Fruit fly (Drosophila melanogaster) whole organism, embryonic: ENCODE measurements around the gene GCS2alpha.

Experiments used
- BtbVII ChIP-seq: fragments of 200-800 bp; sonication (Bioruptor generic); optimal IDR thresholded peaks from 3 replicates; lab custom pipeline; 2017; ENCODE audit warnings: missing biosample characterization, mild to moderate bottlenecking, missing genetic modification characterization
- CG10209 ChIP-seq: fragments of 200-800 bp; sonication (Bioruptor generic); optimal IDR thresholded peaks from 3 replicates; lab custom pipeline; 2017; ENCODE audit warnings: missing biosample characterization, mild to moderate bottlenecking, missing genetic modification characterization, missing genetic modification reagents
- CG10431 ChIP-seq: fragments of 200-800 bp; sonication (Bioruptor generic); optimal IDR thresholded peaks from 3 replicates; lab custom pipeline; 2018; ENCODE audit warnings: missing biosample characterization, mild to moderate bottlenecking, missing genetic modification characterization
- CG10462 ChIP-seq: fragments of 200-800 bp; sonication (Bioruptor generic); optimal IDR thresholded peaks from 2 replicates; lab custom pipeline; 2016; ENCODE audit warnings: missing biosample characterization, missing genetic modification characterization
- CG11093 ChIP-seq: fragments of 200-800 bp; sonication (Bioruptor generic); IDR thresholded peaks from 3 replicates; pipeline ENCODE4 v1.3.6; 2022; ENCODE audit warnings: missing biosample characterization, missing genetic modification characterization
- CG1233 ChIP-seq: fragments of 200-800 bp; sonication (Bioruptor generic); optimal IDR thresholded peaks from 4 replicates; lab custom pipeline; 2018; ENCODE audit warnings: missing biosample characterization, mild to moderate bottlenecking, missing genetic modification characterization
- CG15696 ChIP-seq: fragments of 200-800 bp; sonication (Bioruptor generic); optimal IDR thresholded peaks from 2 replicates; lab custom pipeline; 2019; ENCODE audit warnings: missing biosample characterization, mild to moderate bottlenecking, missing genetic modification characterization, moderate library complexity
- CG1602 ChIP-seq: fragments of 200-800 bp; sonication (Bioruptor generic); optimal IDR thresholded peaks from 3 replicates; lab custom pipeline; 2016; ENCODE audit warnings: missing biosample characterization, missing genetic modification characterization
- CG1647 ChIP-seq: fragments of 200-800 bp; sonication (Bioruptor generic); optimal IDR thresholded peaks from 3 replicates; lab custom pipeline; 2016; ENCODE audit warnings: missing biosample characterization, missing genetic modification characterization
- CG17612 ChIP-seq: fragments of 200-800 bp; sonication (Bioruptor generic); IDR thresholded peaks from 2 replicates; pipeline ENCODE4 v1.3.6; 2022; ENCODE audit warnings: missing biosample characterization, missing genetic modification characterization
- CG17829 ChIP-seq: fragments of 200-800 bp; optimal IDR thresholded peaks from 2 replicates; lab custom pipeline; 2019; ENCODE audit warnings: missing biosample characterization, mild to moderate bottlenecking, missing genetic modification characterization, moderate library complexity
- CG18619 ChIP-seq: fragments of 200-800 bp; sonication (Bioruptor generic); optimal IDR thresholded peaks from 3 replicates; lab custom pipeline; 2017; ENCODE audit warnings: missing biosample characterization, mild to moderate bottlenecking, missing genetic modification characterization
- CG2202 ChIP-seq: fragments of 200-800 bp; sonication (Bioruptor generic); optimal IDR thresholded peaks from 2 replicates; lab custom pipeline; 2018; ENCODE audit warnings: missing biosample characterization, mild to moderate bottlenecking, missing genetic modification characterization
- CG34376 ChIP-seq: fragments of 200-800 bp; sonication (Bioruptor generic); optimal IDR thresholded peaks from 2 replicates; lab custom pipeline; 2018; ENCODE audit warnings: missing biosample characterization, mild to moderate bottlenecking, missing genetic modification characterization
- CG4404 ChIP-seq: fragments of 200-800 bp; sonication (Bioruptor generic); IDR thresholded peaks from 2 replicates; pipeline ENCODE4 v1.3.6; 2022; ENCODE audit warnings: missing biosample characterization, missing genetic modification characterization
- CG6689 ChIP-seq: fragments of 200-800 bp; sonication (Bioruptor generic); IDR thresholded peaks from 2 replicates; pipeline ENCODE4 v1.3.6; 2022; ENCODE audit warnings: missing biosample characterization, missing genetic modification characterization
- CG7963 ChIP-seq: fragments of 200-800 bp; sonication (Bioruptor generic); IDR thresholded peaks from 3 replicates; pipeline ENCODE4 v1.3.6; 2022; ENCODE audit warnings: missing biosample characterization, missing genetic modification characterization; ENCODE audit not compliant: partially characterized antibody
- CG8765 ChIP-seq: fragments of 200-800 bp; sonication (Bioruptor generic); IDR thresholded peaks from 2 replicates; pipeline ENCODE4 v1.3.6; 2022; ENCODE audit warnings: missing biosample characterization, missing genetic modification characterization
- CG9932 ChIP-seq: fragments of 200-800 bp; sonication (Bioruptor generic); IDR thresholded peaks from 2 replicates; pipeline ENCODE4 v1.3.6; 2022; ENCODE audit warnings: missing biosample characterization, missing genetic modification characterization
- Chrac-16 ChIP-seq: fragments of 200-800 bp; sonication (Bioruptor generic); optimal IDR thresholded peaks from 3 replicates; lab custom pipeline; 2016; ENCODE audit warnings: missing biosample characterization, missing genetic modification characterization
- E2f2 ChIP-seq: fragments of 200-800 bp; sonication (Bioruptor generic); IDR thresholded peaks from 2 replicates; pipeline ENCODE4 v1.3.6; 2022; ENCODE audit warnings: missing biosample characterization, missing genetic modification characterization
- Elba2 ChIP-seq: fragments of 200-800 bp; sonication (Bioruptor generic); optimal IDR thresholded peaks from 3 replicates; lab custom pipeline; 2016; ENCODE audit warnings: missing biosample characterization, missing genetic modification characterization
- Ets65A ChIP-seq: fragments of 200-800 bp; sonication (Bioruptor generic); peaks from one replicate; lab custom pipeline; 2016; ENCODE audit warnings: missing biosample characterization, missing genetic modification characterization
- HHEX ChIP-seq: fragments of 200-800 bp; sonication (Bioruptor generic); optimal IDR thresholded peaks from 3 replicates; lab custom pipeline; 2017; ENCODE audit warnings: missing biosample characterization, mild to moderate bottlenecking, missing genetic modification characterization, missing genetic modification reagents
- Hr39 ChIP-seq: fragments of >200 bp; optimal IDR thresholded peaks from 2 replicates; lab custom pipeline; 2017
- Lpt ChIP-seq: fragments of >200 bp; optimal IDR thresholded peaks from 2 replicates; lab custom pipeline; 2018; ENCODE audit warnings: missing biosample characterization, missing genetic modification characterization
- NFAT ChIP-seq: fragments of 200-800 bp; sonication (Bioruptor generic); IDR thresholded peaks from 2 replicates; pipeline ENCODE4 v1.3.6; 2022; ENCODE audit warnings: missing biosample characterization, missing genetic modification characterization
- Ptx1 ChIP-seq: fragments of 200-800 bp; sonication (Bioruptor generic); IDR thresholded peaks from 2 replicates; pipeline ENCODE4 v1.3.6; 2022; ENCODE audit warnings: missing biosample characterization, missing genetic modification characterization
- Side ChIP-seq: fragments of 200-800 bp; sonication (Bioruptor generic); optimal IDR thresholded peaks from 2 replicates; lab custom pipeline; 2016; ENCODE audit warnings: missing biosample characterization, missing genetic modification characterization
- Six4 ChIP-seq: fragments of 200-800 bp; sonication (Bioruptor generic); optimal IDR thresholded peaks from 2 replicates; lab custom pipeline; 2016; ENCODE audit warnings: missing biosample characterization, missing genetic modification characterization
- Taf1 ChIP-seq: fragments of 200-800 bp; sonication (Bioruptor generic); IDR thresholded peaks from 2 replicates; pipeline ENCODE4 v1.3.6; 2022; ENCODE audit warnings: missing biosample characterization, missing genetic modification characterization
- amos ChIP-seq: fragments of 200-800 bp; sonication (Bioruptor generic); IDR thresholded peaks from 2 replicates; pipeline ENCODE4 v1.3.6; 2022; ENCODE audit warnings: missing biosample characterization, missing genetic modification characterization; ENCODE audit not compliant: partially characterized antibody
- az2 ChIP-seq: fragments of 200-800 bp; sonication (Bioruptor generic); optimal IDR thresholded peaks from 3 replicates; lab custom pipeline; 2016; ENCODE audit warnings: missing biosample characterization, missing genetic modification characterization
- croc ChIP-seq: fragments of 200-800 bp; sonication (Bioruptor generic); conservative IDR thresholded peaks from 3 replicates; pipeline ENCODE4 v1.3.6; 2022; ENCODE audit warnings: missing biosample characterization, missing genetic modification characterization
- crp ChIP-seq, 2 experiments: fragments of 200-800 bp; sonication (Bioruptor generic); optimal IDR thresholded peaks; 2 replicates in 1 of 2; 3 replicates in 1 of 2; lab custom pipeline; 2017; ENCODE audit warnings: missing biosample characterization in 2 of 2, missing genetic modification characterization in 2 of 2, mild to moderate bottlenecking in 1 of 2, moderate library complexity in 1 of 2
- dati ChIP-seq: fragments of 200-800 bp; sonication (Bioruptor generic); IDR thresholded peaks from 2 replicates; pipeline ENCODE4 v1.3.6; 2022; ENCODE audit warnings: missing biosample characterization, missing genetic modification characterization
- eve ChIP-seq, 2 experiments: fragments of >200 bp; optimal IDR thresholded peaks; 2 replicates each; lab custom pipeline; 2017; ENCODE audit warnings: missing biosample characterization in 2 of 2, missing genetic modification characterization in 2 of 2
- exex ChIP-seq: fragments of 200-800 bp; sonication (Bioruptor generic); optimal IDR thresholded peaks from 4 replicates; lab custom pipeline; 2018; ENCODE audit warnings: missing biosample characterization, mild to moderate bottlenecking, missing genetic modification characterization, moderate library complexity
- fru ChIP-seq: fragments of >200 bp; optimal IDR thresholded peaks from 2 replicates; lab custom pipeline; 2017
- grau ChIP-seq: fragments of 200-800 bp; optimal IDR thresholded peaks from 3 replicates; lab custom pipeline; 2019; ENCODE audit warnings: missing biosample characterization, mild to moderate bottlenecking, missing genetic modification characterization, moderate library complexity
- grn ChIP-seq: fragments of 200-800 bp; sonication (Bioruptor generic); optimal IDR thresholded peaks from 3 replicates; lab custom pipeline; 2017; ENCODE audit warnings: missing biosample characterization, missing genetic modification characterization
- knrl ChIP-seq: fragments of 200-800 bp; sonication (Bioruptor generic); IDR thresholded peaks from 3 replicates; pipeline ENCODE4 v1.3.6; 2022; ENCODE audit warnings: missing biosample characterization, missing genetic modification characterization; ENCODE audit not compliant: partially characterized antibody
- lbe ChIP-seq: fragments of 200-800 bp; sonication (Bioruptor generic); optimal IDR thresholded peaks from 2 replicates; lab custom pipeline; 2016; ENCODE audit warnings: missing biosample characterization, mild to moderate bottlenecking, missing genetic modification characterization
- lmd ChIP-seq: fragments of 200-800 bp; sonication (Bioruptor generic); IDR thresholded peaks from 2 replicates; pipeline ENCODE4 v1.3.6; 2022; ENCODE audit warnings: missing biosample characterization, missing genetic modification characterization
- lov ChIP-seq, 2 experiments: fragments of 200-800 bp in 1 of 2; fragments of >200 bp in 1 of 2; sonication (Bioruptor generic) in 1 of 2; IDR thresholded peaks in 1 of 2; optimal IDR thresholded peaks in 1 of 2; 2 replicates in 1 of 2; 3 replicates in 1 of 2; pipeline versions ENCODE4 v1.3.6 to Lab custom; 2017 to 2022; ENCODE audit warnings: missing biosample characterization in 1 of 2, missing genetic modification characterization in 1 of 2
- pb ChIP-seq: fragments of 200-800 bp; sonication (Bioruptor generic); optimal IDR thresholded peaks from 3 replicates; lab custom pipeline; 2016; ENCODE audit warnings: missing biosample characterization, missing genetic modification characterization
- ranshi ChIP-seq: fragments of 200-800 bp; sonication (Bioruptor generic); IDR thresholded peaks from 2 replicates; pipeline ENCODE4 v1.3.6; 2022; ENCODE audit warnings: missing biosample characterization, missing genetic modification characterization
- sc ChIP-seq, 3 experiments: fragments of >200 bp in 2 of 3; fragments of 200-800 bp in 1 of 3; sonication (Bioruptor generic) in 1 of 3; optimal IDR thresholded peaks; 2 replicates in 2 of 3; 3 replicates in 1 of 3; lab custom pipeline; 2017; ENCODE audit warnings: mild to moderate bottlenecking in 1 of 3, missing biosample characterization in 1 of 3, missing genetic modification characterization in 1 of 3, missing genetic modification reagents in 1 of 3
- slp2 ChIP-seq: fragments of 200-800 bp; sonication (Bioruptor generic); optimal IDR thresholded peaks from 2 replicates; lab custom pipeline; 2016; ENCODE audit warnings: missing biosample characterization, missing genetic modification characterization
- stc ChIP-seq: fragments of 200-800 bp; sonication (Bioruptor generic); IDR thresholded peaks from 2 replicates; pipeline ENCODE4 v1.3.6; 2022; ENCODE audit warnings: missing biosample characterization, missing genetic modification characterization
- sug ChIP-seq: fragments of 200-800 bp; optimal IDR thresholded peaks from 2 replicates; lab custom pipeline; 2019; ENCODE audit warnings: missing biosample characterization, mild to moderate bottlenecking, missing genetic modification characterization, moderate library complexity
- toy ChIP-seq: fragments of 200-800 bp; sonication (Bioruptor generic); IDR thresholded peaks from 2 replicates; pipeline ENCODE4 v1.3.6; 2022; ENCODE audit warnings: missing biosample characterization, missing genetic modification characterization

The GCS2alpha gene

dm6 chrX:21604956-21605502 lies at the start of gene GCS2alpha (continued):
- TF ChIP-seq E2f2 (GFP tag; lab: Robert Waterston, UW) = peak; percentile 86
- TF ChIP-seq croc (GFP tag; lab: Robert Waterston, UW) = no peak
- TF ChIP-seq CG10431 (GFP tag; lab: Kevin White, UChicago) = no peak
- TF ChIP-seq stc (GFP tag; lab: Robert Waterston, UW) = no peak
- no peak for TF ChIP-seq Six4
- no peak for TF ChIP-seq pb (GFP tag; lab: Kevin White, UChicago)
- TF ChIP-seq Ets65A = no peak
- no peak for TF ChIP-seq CG17829
- TF ChIP-seq knrl (GFP tag; lab: Robert Waterston, UW) = no peak
- TF ChIP-seq CG11093 (GFP tag; lab: Robert Waterston, UW) = no peak
- no peak for TF ChIP-seq Elba2 (GFP tag; lab: Kevin White, UChicago)
- no peak for TF ChIP-seq CG17612 (GFP tag; lab: Robert Waterston, UW)
- peak in 1 of 2 experiments; percentile 32 for TF ChIP-seq crp (GFP tag; optimal IDR thresholded peaks at IDR 0.05; lab: Kevin White, UChicago)
- no peak for TF ChIP-seq CG7963 (GFP tag; lab: Robert Waterston, UW)
- TF ChIP-seq HHEX (GFP tag; lab: Kevin White, UChicago) = no peak
- TF ChIP-seq exex (tag; lab: Kevin White, UChicago) = no peak
- TF ChIP-seq CG1233 (GFP tag; lab: Kevin White, UChicago) = no peak
- no peak for TF ChIP-seq eve (GFP tag; optimal IDR thresholded peaks at IDR 0.05; lab: Kevin White, UChicago)
- TF ChIP-seq CG15696 = no peak
- no peak for TF ChIP-seq NFAT (GFP tag; lab: Robert Waterston, UW)
- no peak for TF ChIP-seq CG34376 (GFP tag; lab: Kevin White, UChicago)
- TF ChIP-seq Hr39 (lab: Kevin White, UChicago) = no peak
- TF ChIP-seq amos (GFP tag; lab: Robert Waterston, UW) = no peak
- TF ChIP-seq CG10462 (GFP tag; lab: Kevin White, UChicago) = no peak
- TF ChIP-seq CG4404 (GFP tag; lab: Robert Waterston, UW) = no peak
- no peak for TF ChIP-seq CG2202
- TF ChIP-seq ranshi (GFP tag; lab: Robert Waterston, UW) = no peak
- no peak for TF ChIP-seq Side (GFP tag; lab: Kevin White, UChicago)
- TF ChIP-seq sug = no peak
- TF ChIP-seq Ptx1 (GFP tag; lab: Robert Waterston, UW) = no peak
- no peak for TF ChIP-seq CG9932
- TF ChIP-seq CG1647 (GFP tag; lab: Kevin White, UChicago) = no peak
- TF ChIP-seq CG6689 (GFP tag; lab: Robert Waterston, UW) = no peak
- TF ChIP-seq lmd (GFP tag; lab: Robert Waterston, UW) = no peak
- TF ChIP-seq CG10209 (GFP tag; lab: Kevin White, UChicago) = no peak
- TF ChIP-seq slp2 = no peak
- TF ChIP-seq Chrac-16 (GFP tag; lab: Kevin White, UChicago) = no peak
- TF ChIP-seq grn (GFP tag; lab: Kevin White, UChicago) = no peak
- TF ChIP-seq toy (GFP tag; lab: Robert Waterston, UW) = no peak
- no peak for TF ChIP-seq CG18619 (GFP tag; lab: Kevin White, UChicago)
- no peak for TF ChIP-seq grau (tag; lab: Kevin White, UChicago)
- no peak for TF ChIP-seq Lpt (GFP tag; lab: Kevin White, UChicago)
- no peak for TF ChIP-seq BtbVII (GFP tag; lab: Kevin White, UChicago)
- TF ChIP-seq Taf1 (GFP tag; lab: Robert Waterston, UW) = no peak
- no peak for TF ChIP-seq CG1602
- TF ChIP-seq az2 (GFP tag; lab: Kevin White, UChicago) = no peak
- TF ChIP-seq fru (lab: Kevin White, UChicago) = no peak
- no peak for TF ChIP-seq lov (optimal IDR thresholded peaks at IDR 0.05; lab: Kevin White, UChicago)
- no peak for TF ChIP-seq lov (GFP tag; IDR thresholded peaks at IDR 0.05; lab: Robert Waterston, UW)
- TF ChIP-seq CG8765 (GFP tag; lab: Robert Waterston, UW) = no peak
- no peak for TF ChIP-seq sc (optimal IDR thresholded peaks at IDR 0.05; lab: Kevin White, UChicago)
- TF ChIP-seq sc (GFP tag; optimal IDR thresholded peaks at IDR 0.05; lab: Kevin White, UChicago) = no peak
- TF ChIP-seq lbe (GFP tag; lab: Kevin White, UChicago) = no peak
- TF ChIP-seq dati (GFP tag; lab: Robert Waterston, UW) = no peak
